Fruit fly (Drosophila melanogaster) whole organism, embryonic: ENCODE results near the gene CG42579.

Experiments
- Aef1 ChIP-seq: fragments of 200-800 bp; sonication (Bioruptor generic); IDR thresholded peaks from 3 replicates; pipeline ENCODE4 v1.3.6; 2022; ENCODE audit warnings: missing biosample characterization, missing genetic modification characterization
- Asciz ChIP-seq: fragments of 200-800 bp; sonication (Bioruptor generic); optimal IDR thresholded peaks from 2 replicates; lab custom pipeline; 2017; ENCODE audit warnings: missing biosample characterization, mild to moderate bottlenecking, missing genetic modification characterization, missing genetic modification reagents
- CG12155 ChIP-seq: fragments of 200-800 bp; sonication (Bioruptor generic); optimal IDR thresholded peaks from 3 replicates; lab custom pipeline; 2016; ENCODE audit warnings: missing biosample characterization, missing genetic modification characterization
- CG12769 ChIP-seq: fragments of 200-800 bp; sonication (Bioruptor generic); optimal IDR thresholded peaks from 2 replicates; lab custom pipeline; 2019; ENCODE audit warnings: missing biosample characterization, mild to moderate bottlenecking, missing genetic modification characterization, moderate library complexity
- CG13123 ChIP-seq: fragments of 200-800 bp; sonication (Bioruptor generic); optimal IDR thresholded peaks from 2 replicates; lab custom pipeline; 2016; ENCODE audit warnings: missing biosample characterization, missing genetic modification characterization
- CG13296 ChIP-seq: fragments of 200-800 bp; sonication (Bioruptor generic); optimal IDR thresholded peaks from 3 replicates; lab custom pipeline; 2018; ENCODE audit warnings: missing biosample characterization, mild to moderate bottlenecking, missing genetic modification characterization
- CG14014 ChIP-seq: fragments of 200-800 bp; sonication (Bioruptor generic); IDR thresholded peaks from 2 replicates; pipeline ENCODE4 v1.3.6; 2022; ENCODE audit warnings: missing biosample characterization, missing genetic modification characterization
- CG14710 ChIP-seq: fragments of 200-800 bp; sonication (Bioruptor generic); optimal IDR thresholded peaks from 3 replicates; lab custom pipeline; 2019; ENCODE audit warnings: missing biosample characterization, mild to moderate bottlenecking, missing genetic modification characterization, moderate library complexity
- CG16863 ChIP-seq: fragments of 200-800 bp; sonication (Bioruptor generic); optimal IDR thresholded peaks from 3 replicates; lab custom pipeline; 2016; ENCODE audit warnings: missing biosample characterization, missing genetic modification characterization
- CG18599 ChIP-seq: fragments of 200-800 bp; sonication (Bioruptor generic); optimal IDR thresholded peaks from 3 replicates; lab custom pipeline; 2017; ENCODE audit warnings: missing biosample characterization, missing genetic modification characterization, mild to moderate bottlenecking, moderate library complexity, missing genetic modification reagents
- CG30403 ChIP-seq: fragments of 200-800 bp; sonication (Bioruptor generic); optimal IDR thresholded peaks from 3 replicates; lab custom pipeline; 2016; ENCODE audit warnings: missing biosample characterization, missing genetic modification characterization
- CG32532 ChIP-seq: fragments of 200-800 bp; sonication (Bioruptor generic); IDR thresholded peaks from 2 replicates; pipeline ENCODE4 v1.3.6; 2022; ENCODE audit warnings: missing biosample characterization, missing genetic modification characterization
- CG32767 ChIP-seq: fragments of 200-800 bp; sonication (Bioruptor generic); IDR thresholded peaks from 2 replicates; pipeline ENCODE4 v1.3.6; 2022; ENCODE audit warnings: missing biosample characterization, missing genetic modification characterization
- CG3281 ChIP-seq: fragments of 200-800 bp; sonication (Bioruptor generic); optimal IDR thresholded peaks from 3 replicates; lab custom pipeline; 2017; ENCODE audit warnings: missing biosample characterization, mild to moderate bottlenecking, missing genetic modification characterization
- CG3726 ChIP-seq: fragments of 200-800 bp; sonication (Bioruptor generic); IDR thresholded peaks from 3 replicates; pipeline ENCODE4, ENCODE4 v1.3.6; 2022; ENCODE audit warnings: missing biosample characterization, missing genetic modification characterization
- CG3847 ChIP-seq: fragments of 200-800 bp; sonication (Bioruptor generic); IDR thresholded peaks from 2 replicates; pipeline ENCODE4 v1.3.6; 2022; ENCODE audit warnings: missing biosample characterization, missing genetic modification characterization
- CG6765 ChIP-seq: fragments of 200-800 bp; sonication (Bioruptor generic); optimal IDR thresholded peaks from 3 replicates; lab custom pipeline; 2017; ENCODE audit warnings: missing biosample characterization, mild to moderate bottlenecking, missing genetic modification characterization
- CG6854 ChIP-seq: fragments of 200-800 bp; sonication (Bioruptor generic); optimal IDR thresholded peaks from 3 replicates; lab custom pipeline; 2017; ENCODE audit warnings: missing biosample characterization, mild to moderate bottlenecking, missing genetic modification characterization
- CG7357 ChIP-seq: fragments of 200-800 bp; sonication (Bioruptor generic); IDR thresholded peaks from 3 replicates; pipeline ENCODE4 v1.3.6; 2022; ENCODE audit warnings: missing biosample characterization, missing genetic modification characterization
- CG7928 ChIP-seq: fragments of 200-800 bp; sonication (Bioruptor generic); optimal IDR thresholded peaks from 2 replicates; lab custom pipeline; 2017; ENCODE audit warnings: missing biosample characterization, mild to moderate bottlenecking, missing genetic modification characterization
- CG9817 ChIP-seq: fragments of 200-800 bp; sonication (Bioruptor generic); optimal IDR thresholded peaks from 2 replicates; lab custom pipeline; 2018; ENCODE audit warnings: missing biosample characterization, mild to moderate bottlenecking, missing genetic modification characterization, moderate library complexity
- D19A ChIP-seq: fragments of 200-800 bp; optimal IDR thresholded peaks from 3 replicates; lab custom pipeline; 2019; ENCODE audit warnings: missing biosample characterization, mild to moderate bottlenecking, missing genetic modification characterization, moderate library complexity
- Dip3 ChIP-seq: fragments of 200-800 bp; sonication (Bioruptor generic); optimal IDR thresholded peaks from 3 replicates; lab custom pipeline; 2016; ENCODE audit warnings: missing biosample characterization, missing genetic modification characterization
- Elba2 ChIP-seq: fragments of 200-800 bp; sonication (Bioruptor generic); optimal IDR thresholded peaks from 3 replicates; lab custom pipeline; 2016; ENCODE audit warnings: missing biosample characterization, missing genetic modification characterization
- HLHmδ ChIP-seq: fragments of 200-800 bp; sonication (Bioruptor generic); optimal IDR thresholded peaks from 2 replicates; lab custom pipeline; 2018; ENCODE audit warnings: missing biosample characterization, mild to moderate bottlenecking, missing genetic modification characterization, moderate library complexity
- Lpt ChIP-seq: fragments of >200 bp; optimal IDR thresholded peaks from 2 replicates; lab custom pipeline; 2018; ENCODE audit warnings: missing biosample characterization, missing genetic modification characterization
- Ptx1 ChIP-seq: fragments of 200-800 bp; sonication (Bioruptor generic); IDR thresholded peaks from 2 replicates; pipeline ENCODE4 v1.3.6; 2022; ENCODE audit warnings: missing biosample characterization, missing genetic modification characterization
- Rfx ChIP-seq: fragments of 200-800 bp; sonication (Bioruptor generic); IDR thresholded peaks from 2 replicates; pipeline ENCODE4 v1.3.6; 2022; ENCODE audit warnings: missing biosample characterization, missing genetic modification characterization
- Sox100B ChIP-seq: fragments of 200-800 bp; sonication (Bioruptor generic); optimal IDR thresholded peaks from 3 replicates; lab custom pipeline; 2018; ENCODE audit warnings: missing biosample characterization, mild to moderate bottlenecking, missing genetic modification characterization
- Vsx1 ChIP-seq: fragments of 200-800 bp; sonication (Bioruptor generic); optimal IDR thresholded peaks from 2 replicates; lab custom pipeline; 2017; ENCODE audit warnings: missing biosample characterization, mild to moderate bottlenecking, missing genetic modification characterization, missing genetic modification reagents
- bab2 ChIP-seq: fragments of 200-800 bp; sonication (Bioruptor generic); optimal IDR thresholded peaks from 2 replicates; lab custom pipeline; 2016; ENCODE audit warnings: missing biosample characterization, missing genetic modification characterization
- dan ChIP-seq: fragments of 200-800 bp; sonication (Bioruptor generic); IDR thresholded peaks from 2 replicates; pipeline ENCODE4 v1.3.6; 2022; ENCODE audit warnings: missing biosample characterization, missing genetic modification characterization
- disco-r ChIP-seq: fragments of 200-800 bp; sonication (Bioruptor generic); optimal IDR thresholded peaks from 2 replicates; lab custom pipeline; 2016; ENCODE audit warnings: missing biosample characterization, missing genetic modification characterization
- emc ChIP-seq: fragments of 200-800 bp; sonication (Bioruptor generic); optimal IDR thresholded peaks from 2 replicates; lab custom pipeline; 2016; ENCODE audit warnings: missing biosample characterization, missing genetic modification characterization
- ewg ChIP-seq: fragments of 200-800 bp; sonication (Bioruptor generic); optimal IDR thresholded peaks from 3 replicates; lab custom pipeline; 2017; ENCODE audit warnings: mild to moderate bottlenecking, missing biosample characterization, missing genetic modification reagents, missing genetic modification characterization
- hbn ChIP-seq: fragments of 200-800 bp; sonication (Bioruptor generic); IDR thresholded peaks from 2 replicates; pipeline ENCODE4 v1.3.6; 2022; ENCODE audit warnings: missing biosample characterization, missing genetic modification characterization; ENCODE audit not compliant: partially characterized antibody
- ind ChIP-seq: fragments of 200-800 bp; sonication (Bioruptor generic); optimal IDR thresholded peaks from 3 replicates; lab custom pipeline; 2016; ENCODE audit warnings: missing biosample characterization, missing genetic modification characterization
- kay ChIP-seq: fragments of 200-800 bp; sonication (Bioruptor generic); optimal IDR thresholded peaks from 2 replicates; lab custom pipeline; 2016; ENCODE audit warnings: missing biosample characterization, missing genetic modification characterization
- ken ChIP-seq: fragments of 200-800 bp; sonication (Bioruptor generic); IDR thresholded peaks from 3 replicates; pipeline ENCODE4 v1.3.6; 2022; ENCODE audit warnings: missing biosample characterization, missing genetic modification characterization
- phol ChIP-seq: fragments of 200-800 bp; sonication (Bioruptor generic); optimal IDR thresholded peaks from 3 replicates; lab custom pipeline; 2018; ENCODE audit warnings: missing biosample characterization, mild to moderate bottlenecking, missing genetic modification characterization, moderate library complexity
- psq ChIP-seq: fragments of 200-800 bp; sonication (Bioruptor generic); optimal IDR thresholded peaks from 2 replicates; lab custom pipeline; 2017; ENCODE audit warnings: missing biosample characterization, missing genetic modification characterization
- pum ChIP-seq: fragments of 200-800 bp; sonication (Bioruptor generic); optimal IDR thresholded peaks from 2 replicates; lab custom pipeline; 2016; ENCODE audit warnings: missing biosample characterization, missing genetic modification characterization
- ranshi ChIP-seq: fragments of 200-800 bp; sonication (Bioruptor generic); IDR thresholded peaks from 2 replicates; pipeline ENCODE4 v1.3.6; 2022; ENCODE audit warnings: missing biosample characterization, missing genetic modification characterization
- run ChIP-seq: fragments of 200-800 bp; sonication (Bioruptor generic); optimal IDR thresholded peaks from 3 replicates; lab custom pipeline; 2018; ENCODE audit warnings: missing biosample characterization, mild to moderate bottlenecking, missing genetic modification characterization
- sens-2 ChIP-seq: fragments of 200-800 bp; sonication (Bioruptor generic); IDR thresholded peaks from 2 replicates; pipeline ENCODE4 v1.3.6; 2022; ENCODE audit warnings: missing biosample characterization, missing genetic modification characterization
- sisA ChIP-seq: fragments of 200-800 bp; sonication (Bioruptor generic); IDR thresholded peaks from 2 replicates; pipeline ENCODE4 v1.3.6; 2022; ENCODE audit warnings: missing biosample characterization, missing genetic modification characterization
- so ChIP-seq: fragments of 200-800 bp; sonication (Bioruptor generic); IDR thresholded peaks from 3 replicates; pipeline ENCODE4 v1.3.6; 2022; ENCODE audit warnings: missing biosample characterization, missing genetic modification characterization
- tap ChIP-seq: fragments of 200-800 bp; optimal IDR thresholded peaks from 3 replicates; lab custom pipeline; 2019; ENCODE audit warnings: missing biosample characterization, mild to moderate bottlenecking, missing genetic modification characterization, moderate library complexity
- unpg ChIP-seq: fragments of 200-800 bp; sonication (Bioruptor generic); optimal IDR thresholded peaks from 3 replicates; lab custom pipeline; 2018; ENCODE audit warnings: missing biosample characterization, mild to moderate bottlenecking, missing genetic modification characterization, moderate library complexity

CG42579 gene

DNA sequence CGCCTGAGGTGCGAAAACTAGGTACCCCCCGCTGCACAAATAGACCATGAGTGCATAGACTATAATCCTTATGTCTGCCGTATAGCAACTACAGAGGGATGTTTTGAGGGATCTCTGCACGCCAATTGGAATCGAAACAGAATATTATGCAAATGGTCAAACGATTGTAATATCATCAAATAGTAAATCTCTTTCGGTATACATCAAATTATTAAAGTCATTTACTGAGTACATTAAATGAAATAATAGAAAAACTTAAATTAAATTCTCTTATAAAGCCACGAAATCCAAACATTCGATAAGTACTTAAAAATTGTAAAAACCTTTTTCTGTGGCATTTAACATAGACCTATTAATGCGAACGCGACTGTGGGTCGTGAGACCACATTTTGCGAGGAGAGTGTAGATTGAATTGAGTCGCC is 38.7 kb upstream of the CG42579 start (continued):
- TF ChIP-seq CG7357 (0 out of 3 replicates have a peak, but pooled peaks have one; percentile 5), Vsx1 (GFP tag; lab: Kevin White, UChicago) (peak; percentile 19), CG6854 (GFP tag; lab: Kevin White, UChicago) (peak; percentile 34), Lpt (GFP tag; lab: Kevin White, UChicago) (no peak), Asciz (GFP tag; lab: Kevin White, UChicago) (peak; percentile 60), CG3281 (GFP tag; lab: Kevin White, UChicago) (peak; percentile 63), CG13296 (GFP tag; lab: Kevin White, UChicago) (peak; percentile 54), CG9817 (peak; percentile 5), CG13123 (no peak), run (tag; lab: Kevin White, UChicago) (peak; percentile 46), psq (GFP tag; lab: Kevin White, UChicago) (no peak), Aef1 (GFP tag; lab: Robert Waterston, UW) (no peak), ken (GFP tag; lab: Robert Waterston, UW) (no peak), Ptx1 (GFP tag; lab: Robert Waterston, UW) (peak; percentile 51), hbn (GFP tag; lab: Robert Waterston, UW) (no peak), kay (GFP tag; lab: Kevin White, UChicago) (peak; percentile 42), Sox100B (GFP tag; lab: Kevin White, UChicago) (peak; percentile 80), pum (GFP tag; lab: Kevin White, UChicago) (peak; percentile 21), CG14014 (GFP tag; lab: Robert Waterston, UW) (no peak), bab2 (GFP tag; lab: Kevin White, UChicago) (no peak), sens-2 (GFP tag; lab: Robert Waterston, UW) (no peak), CG32767 (GFP tag; lab: Robert Waterston, UW) (0 out of 2 replicates have a peak, but pooled peaks have one; percentile 33), CG16863 (GFP tag; lab: Kevin White, UChicago) (peak; percentile 47), D19A (tag; lab: Kevin White, UChicago) (peak; percentile 63), CG6765 (no peak), Elba2 (GFP tag; lab: Kevin White, UChicago) (peak; percentile 36), CG12155 (GFP tag; lab: Kevin White, UChicago) (peak; percentile 16), unpg (GFP tag; lab: Kevin White, UChicago) (peak; percentile 45), emc (GFP tag; lab: Kevin White, UChicago) (peak; percentile 11), tap (tag; lab: Kevin White, UChicago) (peak; percentile 44), CG7928 (GFP tag; lab: Kevin White, UChicago) (no peak), Dip3 (GFP tag; lab: Kevin White, UChicago) (peak; percentile 34), CG3847 (GFP tag; lab: Robert Waterston, UW) (no peak), ewg (GFP tag; lab: Kevin White, UChicago) (peak; percentile 30), so (peak; percentile 54; the same call in 1 of the 3 replicates), CG18599 (GFP tag; lab: Kevin White, UChicago) (peak; percentile 67), CG30403 (GFP tag; lab: Kevin White, UChicago) (peak; percentile 71), ind (peak; percentile 42), dan (GFP tag; lab: Robert Waterston, UW) (no peak), disco-r (GFP tag; lab: Kevin White, UChicago) (no peak), sisA (GFP tag; lab: Robert Waterston, UW) (0 out of 2 replicates have a peak, but pooled peaks have one; percentile 32), ranshi (GFP tag; lab: Robert Waterston, UW) (no peak), CG14710 (tag; lab: Kevin White, UChicago) (peak; percentile 70), HLHmδ (GFP tag; lab: Kevin White, UChicago) (no peak), CG12769 (tag; lab: Kevin White, UChicago) (no peak), CG3726 (GFP tag; lab: Robert Waterston, UW) (no peak), Rfx (GFP tag; lab: Robert Waterston, UW) (peak; percentile 27; the same call in 1 of the 2 replicates), CG32532 (GFP tag; lab: Robert Waterston, UW) (peak; percentile 23; the same call in 1 of the 2 replicates), phol (tag; lab: Kevin White, UChicago) (peak; percentile 74)
